Worm (Caenorhabditis elegans): ENCODE results near the gene cnx-1.

- TF ChIP-seq unc-55 (GFP tag; optimal IDR thresholded peaks at IDR 0.05) (peak; percentile 49), mab-5 (tag; optimal IDR thresholded peaks at IDR 0.05) (no peak), egl-27 (tag; optimal IDR thresholded peaks at IDR 0.05) (no peak), unc-62 (GFP tag; optimal IDR thresholded peaks at IDR 0.05) (no peak), R02D3.7 (tag; optimal IDR thresholded peaks at IDR 0.05) (no peak), ama-1 (optimal IDR thresholded peaks at IDR 0.05) (peak; percentile 31), unc-39 (tag; optimal IDR thresholded peaks at IDR 0.05) (no peak), lin-39 (tag; optimal IDR thresholded peaks at IDR 0.05) (no peak), crh-2 (tag; optimal IDR thresholded peaks at IDR 0.05) (peak; percentile 10)
These were observed at the start of gene cnx-1 for ce11 chrIII:9817087-9817612.
